Worm (Caenorhabditis elegans) whole organism, L3 larva: ENCODE results near the gene srx-121.

ENCODE experiments used
- R02D3.7 ChIP-seq: fragments of 150-350 bp; optimal IDR thresholded peaks from 2 replicates; lab custom pipeline; 2014; ENCODE audit warnings: missing biosample characterization, missing genetic modification characterization
- ZK546.5 ChIP-seq: sonication (generic microtip); optimal IDR thresholded peaks from 2 replicates; lab custom pipeline; 2017; ENCODE audit warnings: missing biosample characterization, missing genetic modification characterization
- aly-2 ChIP-seq: fragments of 150-350 bp; optimal IDR thresholded peaks from 2 replicates; lab custom pipeline; 2014; ENCODE audit warnings: missing biosample characterization, missing genetic modification characterization
- ama-1 ChIP-seq: fragments of 150-350 bp; optimal IDR thresholded peaks from 2 replicates; lab custom pipeline; 2018
- ceh-16 ChIP-seq: sonication (generic microtip); optimal IDR thresholded peaks from 2 replicates; lab custom pipeline; 2017; ENCODE audit warnings: missing biosample characterization, missing genetic modification characterization
- ceh-28 ChIP-seq: fragments of 150-350 bp; optimal IDR thresholded peaks from 2 replicates; lab custom pipeline; 2014; ENCODE audit warnings: missing biosample characterization, missing genetic modification reagents, missing genetic modification characterization
- ceh-82 ChIP-seq: fragments of 150-350 bp; optimal IDR thresholded peaks from 2 replicates; lab custom pipeline; 2014; ENCODE audit warnings: missing biosample characterization, missing genetic modification characterization
- daf-12 ChIP-seq: fragments of 150-350 bp; optimal IDR thresholded peaks from 2 replicates; lab custom pipeline; 2014; ENCODE audit warnings: missing biosample characterization, missing genetic modification reagents, missing genetic modification characterization
- egl-27 ChIP-seq: sonication (generic microtip); optimal IDR thresholded peaks from 4 replicates; lab custom pipeline; 2017; ENCODE audit warnings: missing biosample characterization, missing genetic modification reagents, missing genetic modification characterization
- egl-5 ChIP-seq: fragments of 150-350 bp; optimal IDR thresholded peaks from 2 replicates; lab custom pipeline; 2017; ENCODE audit warnings: missing biosample characterization, missing genetic modification reagents, missing genetic modification characterization, inconsistent platforms
- elt-1 ChIP-seq: fragments of 150-350 bp; optimal IDR thresholded peaks from 2 replicates; lab custom pipeline; 2014; ENCODE audit warnings: missing biosample characterization, missing genetic modification characterization
- elt-2 ChIP-seq: sonication (generic microtip); optimal IDR thresholded peaks from 2 replicates; lab custom pipeline; 2016; ENCODE audit warnings: missing genetic modification reagents, mild to moderate bottlenecking, missing genetic modification characterization, missing compliant biosample characterization
- elt-3 ChIP-seq, 3 experiments: fragments of 150-350 bp in 1 of 3; sonication (generic microtip) in 2 of 3; optimal IDR thresholded peaks; 2 replicates in 2 of 3; 4 replicates in 1 of 3; lab custom pipeline; 2014 to 2017; ENCODE audit warnings: missing biosample characterization in 3 of 3, missing genetic modification characterization in 3 of 3
- eor-1 ChIP-seq, 2 experiments: fragments of 150-350 bp; optimal IDR thresholded peaks; 2 replicates each; lab custom pipeline; 2014 to 2018; ENCODE audit warnings: missing biosample characterization in 2 of 2, missing genetic modification characterization in 2 of 2
- fkh-10 ChIP-seq: sonication (generic microtip); optimal IDR thresholded peaks from 2 replicates; lab custom pipeline; 2017; ENCODE audit warnings: missing biosample characterization, missing genetic modification reagents, missing genetic modification characterization
- fos-1 ChIP-seq: fragments of 150-350 bp; optimal IDR thresholded peaks from 2 replicates; lab custom pipeline; 2014; ENCODE audit warnings: missing biosample characterization, missing genetic modification characterization
- hmg-11 ChIP-seq: sonication (generic microtip); optimal IDR thresholded peaks from 2 replicates; lab custom pipeline; 2016; ENCODE audit warnings: missing genetic modification characterization, missing compliant biosample characterization
- jun-1 ChIP-seq: fragments of 150-350 bp; optimal IDR thresholded peaks from 2 replicates; lab custom pipeline; 2014; ENCODE audit warnings: missing biosample characterization, missing genetic modification reagents, missing genetic modification characterization
- lin-15B ChIP-seq: fragments of 150-350 bp; optimal IDR thresholded peaks from 2 replicates; lab custom pipeline; 2014; ENCODE audit warnings: missing biosample characterization, missing genetic modification characterization
- lin-39 ChIP-seq: fragments of 150-350 bp; optimal IDR thresholded peaks from 2 replicates; lab custom pipeline; 2018; ENCODE audit warnings: missing biosample characterization, missing genetic modification reagents, missing genetic modification characterization
- lsy-12 ChIP-seq: sonication (generic microtip); optimal IDR thresholded peaks from 2 replicates; lab custom pipeline; 2016; ENCODE audit warnings: mild to moderate bottlenecking, missing genetic modification characterization, missing compliant biosample characterization
- mdl-1 ChIP-seq: fragments of 150-350 bp; optimal IDR thresholded peaks from 2 replicates; lab custom pipeline; 2014; ENCODE audit warnings: missing biosample characterization, missing genetic modification characterization
- mml-1 ChIP-seq: fragments of 150-350 bp; sonication (generic microtip); optimal IDR thresholded peaks from 3 replicates; lab custom pipeline; 2014; ENCODE audit warnings: missing biosample characterization, missing genetic modification characterization
- nfya-1 ChIP-seq: sonication (generic microtip); optimal IDR thresholded peaks from 2 replicates; lab custom pipeline; 2017; ENCODE audit warnings: missing genetic modification characterization, mild to moderate bottlenecking, missing compliant biosample characterization, antibody characterized with exemption, moderate library complexity; ENCODE audit not compliant: insufficient read depth
- nhr-11 ChIP-seq: fragments of 150-350 bp; optimal IDR thresholded peaks from 2 replicates; lab custom pipeline; 2014; ENCODE audit warnings: missing biosample characterization, missing genetic modification characterization
- nhr-23 ChIP-seq: fragments of 150-350 bp; optimal IDR thresholded peaks from 2 replicates; lab custom pipeline; 2014; ENCODE audit warnings: missing biosample characterization, missing genetic modification reagents, missing genetic modification characterization
- nhr-237 ChIP-seq: fragments of 150-350 bp; optimal IDR thresholded peaks from 2 replicates; lab custom pipeline; 2014; ENCODE audit warnings: missing biosample characterization, missing genetic modification characterization
- nhr-25 ChIP-seq: sonication (generic microtip); optimal IDR thresholded peaks from 2 replicates; lab custom pipeline; 2017; ENCODE audit warnings: missing biosample characterization, missing genetic modification characterization
- nhr-43 ChIP-seq: sonication (generic microtip); optimal IDR thresholded peaks from 2 replicates; lab custom pipeline; 2016; ENCODE audit warnings: mild to moderate bottlenecking, missing genetic modification characterization, missing compliant biosample characterization; ENCODE audit not compliant: poor library complexity, severe bottlenecking
- nhr-67 ChIP-seq: fragments of 150-350 bp; optimal IDR thresholded peaks from 2 replicates; lab custom pipeline; 2014; ENCODE audit warnings: missing biosample characterization, missing genetic modification characterization
- nhr-76 ChIP-seq: fragments of 150-350 bp; sonication (generic microtip); optimal IDR thresholded peaks from 5 replicates; lab custom pipeline; 2014; ENCODE audit warnings: missing biosample characterization, missing genetic modification characterization
- nhr-77 ChIP-seq: fragments of 150-350 bp; optimal IDR thresholded peaks from 2 replicates; lab custom pipeline; 2014; ENCODE audit warnings: missing biosample characterization, missing genetic modification characterization
- pha-4 ChIP-seq: fragments of 150-350 bp; optimal IDR thresholded peaks from 2 replicates; lab custom pipeline; 2014; ENCODE audit warnings: missing biosample characterization, missing genetic modification reagents, missing genetic modification characterization
- sea-2 ChIP-seq: fragments of 150-350 bp; sonication (generic microtip); optimal IDR thresholded peaks from 4 replicates; lab custom pipeline; 2014; ENCODE audit warnings: missing biosample characterization, missing genetic modification reagents, missing genetic modification characterization
- skn-1 ChIP-seq: fragments of 150-350 bp; optimal IDR thresholded peaks from 2 replicates; lab custom pipeline; 2014; ENCODE audit warnings: missing biosample characterization, missing genetic modification characterization
- snpc-4 ChIP-seq: fragments of 150-350 bp; optimal IDR thresholded peaks from 2 replicates; lab custom pipeline; 2014; ENCODE audit warnings: missing biosample characterization, missing genetic modification characterization
- tbx-2 ChIP-seq: sonication (generic microtip); optimal IDR thresholded peaks from 2 replicates; lab custom pipeline; 2016; ENCODE audit warnings: mild to moderate bottlenecking, missing genetic modification characterization, missing compliant biosample characterization
- unc-39 ChIP-seq: sonication (generic microtip); optimal IDR thresholded peaks from 4 replicates; lab custom pipeline; 2017; ENCODE audit warnings: missing biosample characterization, missing genetic modification characterization
- unc-62 ChIP-seq: fragments of 150-350 bp; sonication (generic microtip); optimal IDR thresholded peaks from 4 replicates; lab custom pipeline; 2014; ENCODE audit warnings: missing biosample characterization, missing genetic modification reagents, missing genetic modification characterization
- ztf-4 ChIP-seq: fragments of 150-350 bp; optimal IDR thresholded peaks from 2 replicates; lab custom pipeline; 2014; ENCODE audit warnings: missing biosample characterization, missing genetic modification characterization

The srx-121 gene

ce11 chrV:3394694-3395240, 22.2 kb upstream of the srx-121 start, which contains the start of gene T20D4.15:
T20D4.15 (minus strand) TSS chrV:3394744.
- TF ChIP-seq ama-1 (lab: Kevin White, UChicago): no peak
- no peak for TF ChIP-seq unc-39 (tag; lab: Kevin White, UChicago)

DNA sequence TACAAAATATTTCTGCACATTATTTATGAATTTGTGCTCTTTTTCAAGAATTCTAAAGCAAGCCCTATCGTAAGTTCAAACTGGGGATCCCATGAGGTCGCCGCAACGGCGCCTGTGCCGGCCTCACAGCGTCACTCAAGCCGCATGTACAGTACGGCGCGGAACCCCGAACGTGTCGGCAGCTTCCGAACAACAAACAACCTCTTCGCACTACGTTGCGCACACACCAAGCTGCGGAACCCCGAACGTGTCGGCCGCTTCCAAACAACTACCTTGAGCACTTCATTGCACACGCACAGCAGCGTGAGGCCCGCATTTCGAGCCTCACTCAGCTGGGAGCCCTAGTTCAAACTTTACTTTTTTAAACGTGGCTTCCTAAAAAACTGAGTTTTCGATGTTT, 21.5 kb upstream of the srx-121 start:
- TF ChIP-seq ztf-4 (tag; lab: Kevin White, UChicago) (no peak), nfya-1 (no peak), aly-2 (tag; lab: Kevin White, UChicago) (no peak), mdl-1 (tag; lab: Kevin White, UChicago) (no peak), nhr-76 (tag; lab: Kevin White, UChicago) (no peak), daf-12 (tag; lab: Kevin White, UChicago) (no peak), nhr-25 (no peak), ceh-28 (tag; lab: Kevin White, UChicago) (no peak), unc-62 (GFP tag; lab: Kevin White, UChicago) (no peak), fos-1 (tag; lab: Kevin White, UChicago) (no peak), fkh-10 (GFP tag; lab: Kevin White, UChicago) (no peak), egl-5 (no peak), tbx-2 (tag; lab: Kevin White, UChicago) (no peak), jun-1 (no peak)

DNA sequence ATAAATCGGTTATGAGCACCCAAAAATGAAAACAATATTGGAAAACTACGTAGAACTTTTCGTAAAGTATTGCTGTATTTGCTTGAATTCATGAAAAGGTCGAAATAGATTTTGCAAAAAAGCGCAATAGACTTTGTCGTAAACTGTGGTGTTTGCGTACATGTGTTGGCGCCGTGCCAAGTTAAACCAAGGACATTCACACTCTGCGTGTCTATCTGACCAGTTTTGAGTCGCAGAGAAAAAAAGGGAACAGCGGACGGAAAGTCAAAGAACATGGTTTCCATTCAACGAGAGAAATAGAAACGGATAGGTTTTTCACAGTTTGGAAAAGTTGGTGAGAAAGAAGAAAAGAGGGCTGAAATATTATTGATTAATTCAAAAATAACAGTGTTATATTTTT, 18.4 kb upstream of the srx-121 start:
- TF ChIP-seq lin-15B (tag; lab: Kevin White, UChicago) (peak; percentile 67), ceh-82 (no peak), nhr-67 (no peak), mml-1 (tag; lab: Kevin White, UChicago) (no peak), elt-3 (tag; optimal IDR thresholded peaks at IDR 0.05; lab: Kevin White, UChicago) (no peak), ceh-16 (tag; lab: Kevin White, UChicago) (no peak), elt-1 (peak; percentile 64), sea-2 (GFP tag; lab: Kevin White, UChicago) (no peak), egl-5 (peak; percentile 73), daf-12 (tag; lab: Kevin White, UChicago) (no peak), tbx-2 (tag; lab: Kevin White, UChicago) (peak; percentile 61), jun-1 (peak; percentile 82), nhr-43 (tag; lab: Kevin White, UChicago) (peak; percentile 94), nhr-11 (peak; percentile 66), aly-2 (tag; lab: Kevin White, UChicago) (no peak), R02D3.7 (tag; lab: Kevin White, UChicago) (peak; percentile 13), snpc-4 (tag; lab: Kevin White, UChicago) (peak; percentile 69), fos-1 (tag; lab: Kevin White, UChicago) (no peak), pha-4 (tag; lab: Kevin White, UChicago) (no peak), unc-62 (GFP tag; lab: Kevin White, UChicago) (peak; percentile 26), nhr-25 (peak; percentile 98), elt-2 (peak; percentile 52), ZK546.5 (tag; lab: Kevin White, UChicago) (no peak), eor-1 (tag; optimal IDR thresholded peaks at IDR 0.05; lab: Kevin White, UChicago) (no peak), nfya-1 (peak; percentile 85), nhr-77 (tag; lab: Kevin White, UChicago) (no peak), lsy-12 (peak; percentile 28), unc-39 (tag; lab: Kevin White, UChicago) (no peak), nhr-23 (tag; lab: Kevin White, UChicago) (peak; percentile 95), nhr-237 (tag; lab: Kevin White, UChicago) (no peak), egl-27 (tag; lab: Kevin White, UChicago) (no peak), hmg-11 (tag; lab: Kevin White, UChicago) (peak; percentile 21), mdl-1 (tag; lab: Kevin White, UChicago) (peak; percentile 57), lin-39 (tag; lab: Kevin White, UChicago) (peak; percentile 43), nhr-76 (tag; lab: Kevin White, UChicago) (peak; percentile 29), skn-1 (tag; lab: Kevin White, UChicago) (no peak), ceh-28 (tag; lab: Kevin White, UChicago) (peak; percentile 31)
